Worm (Caenorhabditis elegans) whole organism, L3 larva: ENCODE results near the gene T01C3.3.

Experiments
- ceh-16 ChIP-seq: sonication (generic microtip); optimal IDR thresholded peaks from 2 replicates; lab custom pipeline; 2017; ENCODE audit warnings: missing biosample characterization, missing genetic modification characterization
- ceh-28 ChIP-seq: fragments of 150-350 bp; optimal IDR thresholded peaks from 2 replicates; lab custom pipeline; 2014; ENCODE audit warnings: missing biosample characterization, missing genetic modification reagents, missing genetic modification characterization
- ceh-9 ChIP-seq: sonication (generic microtip); optimal IDR thresholded peaks from 2 replicates; lab custom pipeline; 2018; ENCODE audit warnings: missing biosample characterization, missing genetic modification characterization
- fos-1 ChIP-seq: fragments of 150-350 bp; optimal IDR thresholded peaks from 2 replicates; lab custom pipeline; 2014; ENCODE audit warnings: missing biosample characterization, missing genetic modification characterization
- mml-1 ChIP-seq: fragments of 150-350 bp; sonication (generic microtip); optimal IDR thresholded peaks from 3 replicates; lab custom pipeline; 2014; ENCODE audit warnings: missing biosample characterization, missing genetic modification characterization
- nhr-76 ChIP-seq: fragments of 150-350 bp; sonication (generic microtip); optimal IDR thresholded peaks from 5 replicates; lab custom pipeline; 2014; ENCODE audit warnings: missing biosample characterization, missing genetic modification characterization
- nhr-77 ChIP-seq: fragments of 150-350 bp; optimal IDR thresholded peaks from 2 replicates; lab custom pipeline; 2014; ENCODE audit warnings: missing biosample characterization, missing genetic modification characterization
- snpc-4 ChIP-seq: fragments of 150-350 bp; optimal IDR thresholded peaks from 2 replicates; lab custom pipeline; 2014; ENCODE audit warnings: missing biosample characterization, missing genetic modification characterization
- tbx-2 ChIP-seq: sonication (generic microtip); optimal IDR thresholded peaks from 2 replicates; lab custom pipeline; 2016; ENCODE audit warnings: mild to moderate bottlenecking, missing genetic modification characterization, missing compliant biosample characterization

DNA sequence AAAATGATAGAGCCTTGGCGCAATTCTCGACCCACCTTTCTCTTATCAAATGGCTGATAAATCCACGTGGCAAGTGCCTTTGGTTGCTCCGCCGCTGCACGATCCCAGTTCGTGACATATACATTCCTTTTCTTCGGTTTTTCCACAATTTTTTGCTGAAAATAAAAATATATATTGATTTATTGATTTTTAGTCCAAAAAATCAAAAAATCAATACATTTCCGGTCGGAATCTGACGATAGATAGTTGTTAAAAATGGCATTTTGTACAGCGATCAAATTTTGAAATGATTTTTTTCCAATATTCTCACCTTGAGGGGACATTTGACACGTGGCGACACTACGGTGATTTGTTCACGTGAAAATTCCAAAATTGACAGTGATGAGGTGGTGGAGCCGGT is 48.7 kb downstream of the T01C3.3 start:
- TF ChIP-seq nhr-77 (tag; lab: Kevin White, UChicago) (no peak), ceh-28 (peak; percentile 67), ceh-16 (no peak), tbx-2 (no peak), nhr-76 (tag; lab: Kevin White, UChicago) (no peak), ceh-9 (tag; lab: Kevin White, UChicago) (no peak), snpc-4 (no peak), fos-1 (tag; lab: Kevin White, UChicago) (no peak), mml-1 (tag; lab: Kevin White, UChicago) (no peak)
